Worm (Caenorhabditis elegans): Measurements from ENCODE around the gene ZC449.2.

DNA sequence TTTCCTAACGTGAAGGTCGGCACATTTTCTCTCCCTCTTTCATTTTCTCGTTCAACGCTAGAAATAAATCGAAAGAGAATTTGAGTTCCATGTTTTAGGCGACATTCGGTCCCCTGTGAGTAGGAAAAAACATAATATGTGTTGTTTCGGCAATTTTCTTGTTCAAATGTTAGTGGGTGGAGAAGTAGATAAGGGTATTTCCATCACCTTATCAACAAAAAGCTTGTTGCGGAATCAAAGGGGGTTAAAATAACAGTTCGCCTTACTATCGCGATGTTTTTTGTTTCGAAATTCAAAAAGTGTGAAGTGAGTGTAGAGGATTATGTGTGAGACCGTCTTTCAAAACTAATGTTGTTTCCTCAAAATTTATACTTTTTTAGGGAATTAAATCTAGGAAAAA, 39.5 kb upstream of the ZC449.2 start:
- no peak for TF ChIP-seq nhr-237 (tag; optimal IDR thresholded peaks at IDR 0.05)
- no peak for TF ChIP-seq ztf-11 (tag; optimal IDR thresholded peaks at IDR 0.05)
- no peak for TF ChIP-seq nhr-12 (tag; optimal IDR thresholded peaks at IDR 0.05)

All from whole organism, mixed stage, embryonic.